Worm (Caenorhabditis elegans): ENCODE measurements around the gene C16D9.4.

ce11 chrV:8212816-8213215 is 29.9 kb downstream of the C16D9.4 start:
- no peak for TF ChIP-seq unc-39 (tag; optimal IDR thresholded peaks at IDR 0.05)
- TF ChIP-seq lsy-2 (tag; optimal IDR thresholded peaks at IDR 0.05) = no peak
- TF ChIP-seq nhr-77 (tag; optimal IDR thresholded peaks at IDR 0.05) = no peak

All from whole organism, L2 larva.